Fruit fly (Drosophila melanogaster) whole organism, wandering third instar larva: ENCODE measurements around the gene CG16903.

Experiments
- CG32264 ChIP-seq: fragments of 200-800 bp; sonication (Bioruptor generic); optimal IDR thresholded peaks from 2 replicates; lab custom pipeline; 2016; ENCODE audit warnings: missing biosample characterization, missing genetic modification characterization
- CG9705 ChIP-seq: fragments of 200-800 bp; sonication (Bioruptor generic); optimal IDR thresholded peaks from 2 replicates; lab custom pipeline; 2018; ENCODE audit warnings: missing biosample characterization, mild to moderate bottlenecking, missing genetic modification characterization
- CrebA ChIP-seq: fragments of 200-800 bp; sonication (Bioruptor generic); optimal IDR thresholded peaks from 2 replicates; lab custom pipeline; 2016; ENCODE audit warnings: missing biosample characterization, mild to moderate bottlenecking, missing genetic modification characterization, borderline replicate concordance
- Myc ChIP-seq: fragments of >200 bp; optimal IDR thresholded peaks from 2 replicates; lab custom pipeline; 2017
- br ChIP-seq: fragments of 200-800 bp; sonication (Bioruptor generic); optimal IDR thresholded peaks from 2 replicates; lab custom pipeline; 2016; ENCODE audit warnings: missing biosample characterization, missing genetic modification characterization
- dl ChIP-seq, 2 experiments: fragments of 175-275, 200-275 bp in 1 of 2; fragments of 200-275 bp in 1 of 2; sonication (Bioruptor generic); optimal IDR thresholded peaks; lab custom pipeline; 2018; ENCODE audit warnings: mild to moderate bottlenecking in 2 of 2, missing biosample characterization in 2 of 2, missing genetic modification characterization in 2 of 2, moderate library complexity in 2 of 2; ENCODE audit not compliant: partially characterized antibody in 2 of 2, insufficient read depth in 1 of 2
- dmrt93B ChIP-seq: fragments of 200-800 bp; sonication (Bioruptor generic); optimal IDR thresholded peaks from 2 replicates; lab custom pipeline; 2018; ENCODE audit warnings: missing biosample characterization, mild to moderate bottlenecking, missing genetic modification characterization
- dsf ChIP-seq: sonication (Bioruptor generic); optimal IDR thresholded peaks from 2 replicates; lab custom pipeline; 2016; ENCODE audit warnings: missing biosample characterization, missing genetic modification characterization, borderline replicate concordance
- lola ChIP-seq: fragments of >200 bp; optimal IDR thresholded peaks from 2 replicates; lab custom pipeline; 2017; ENCODE audit warnings: missing biosample characterization, missing genetic modification characterization
- pan ChIP-seq: fragments of >200 bp; optimal IDR thresholded peaks from 2 replicates; lab custom pipeline; 2017
- psq ChIP-seq: fragments of 200-800 bp; sonication (Bioruptor generic); optimal IDR thresholded peaks from 3 replicates; lab custom pipeline; 2017; ENCODE audit warnings: missing biosample characterization, mild to moderate bottlenecking, missing genetic modification characterization, moderate library complexity

- TF ChIP-seq dsf (GFP tag; lab: Kevin White, UChicago): no peak
- TF ChIP-seq psq (GFP tag; lab: Kevin White, UChicago): no peak
- no peak for TF ChIP-seq pan (lab: Kevin White, UChicago)
- no peak for TF ChIP-seq CG32264
- TF ChIP-seq CrebA (GFP tag; lab: Kevin White, UChicago): no peak
- no peak for TF ChIP-seq Myc (lab: Kevin White, UChicago)
- no peak for TF ChIP-seq br
- no peak for TF ChIP-seq CG9705 (GFP tag; lab: Kevin White, UChicago)
- TF ChIP-seq dmrt93B (GFP tag; lab: Kevin White, UChicago): no peak
- TF ChIP-seq lola: no peak
- no peak for TF ChIP-seq dl (GFP tag; optimal IDR thresholded peaks at IDR 0.05; lab: Kevin White, UChicago; ENCODE audit: insufficient read depth in 1 of 2, partially characterized antibody in 2 of 2)
Measured at dm6 chrX:2104365-2104764, 24.2 kb upstream of the CG16903 start.
